Worm (Caenorhabditis elegans): ENCODE results near the gene F13D11.3.

DNA sequence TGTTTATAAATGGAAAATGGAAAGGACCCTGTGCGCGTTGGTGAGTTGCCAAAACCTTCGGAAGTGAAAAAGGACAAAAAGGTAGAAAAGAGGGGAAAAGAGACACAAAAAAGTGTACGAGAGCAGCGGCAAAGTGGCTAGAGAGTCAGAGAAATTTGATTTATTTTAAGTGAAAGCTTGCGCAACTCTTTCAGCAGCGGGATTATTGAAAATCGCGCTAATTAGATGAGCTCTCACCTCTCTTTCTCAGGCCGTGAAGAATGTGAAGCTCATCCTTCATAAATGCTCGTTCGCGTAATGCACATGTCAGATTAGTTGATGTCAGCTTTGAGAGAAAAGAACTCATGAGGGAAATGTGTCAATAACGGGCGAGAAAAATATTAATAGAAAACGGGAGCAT, 6.5 kb downstream of the F13D11.3 start:
- TF ChIP-seq tbx-11 (GFP tag; IDR thresholded peaks at IDR 0.05), result no peak
- TF ChIP-seq ceh-36 (tag; optimal IDR thresholded peaks at IDR 0.05), result no peak
- no peak for TF ChIP-seq hmbx-1 (tag; optimal IDR thresholded peaks at IDR 0.05)
- TF ChIP-seq B0310.2 (tag; optimal IDR thresholded peaks at IDR 0.05), result no peak
- TF ChIP-seq ama-1 (optimal IDR thresholded peaks at IDR 0.05), result no peak
- no peak for TF ChIP-seq scrt-1 (GFP tag; IDR thresholded peaks at IDR 0.05)
- TF ChIP-seq F13C5.2 (tag; optimal IDR thresholded peaks at IDR 0.05), result no peak
- TF ChIP-seq flt-1 (GFP tag; IDR thresholded peaks at IDR 0.05), result no peak
- TF ChIP-seq tbx-37 (GFP tag; conservative IDR thresholded peaks at IDR 0.05), result no peak
- TF ChIP-seq aly-1 (tag; optimal IDR thresholded peaks at IDR 0.05), result no peak
- TF ChIP-seq tra-4 (tag; optimal IDR thresholded peaks at IDR 0.05), result no peak
- TF ChIP-seq hmg-4 (GFP tag; optimal IDR thresholded peaks at IDR 0.05), result no peak
- TF ChIP-seq pes-1 (GFP tag; IDR thresholded peaks at IDR 0.05), result no peak

Data from whole organism, early embryonic.